Fruit fly (Drosophila melanogaster) whole organism, prepupa: ENCODE measurements around the gene csw.

Experiments used
- CG4318 ChIP-seq: fragments of 200-800 bp; sonication (Bioruptor generic); optimal IDR thresholded peaks from 3 replicates; lab custom pipeline; 2017; ENCODE audit warnings: missing biosample characterization, mild to moderate bottlenecking, missing genetic modification characterization
- Eip93F ChIP-seq: fragments of 200-800 bp; sonication (Bioruptor generic); optimal IDR thresholded peaks from 2 replicates; lab custom pipeline; 2016; ENCODE audit warnings: missing biosample characterization, mild to moderate bottlenecking, missing genetic modification characterization
- Gug ChIP-seq: fragments of 200-800 bp; sonication (Bioruptor generic); IDR thresholded peaks from 2 replicates; pipeline ENCODE4 v1.3.6; 2022; ENCODE audit warnings: missing biosample characterization, missing genetic modification characterization
- Hr39 ChIP-seq: fragments of 200-800 bp; sonication (Bioruptor generic); optimal IDR thresholded peaks from 2 replicates; lab custom pipeline; 2016; ENCODE audit warnings: missing biosample characterization, missing genetic modification characterization
- Met ChIP-seq: fragments of 200-800 bp; sonication (Bioruptor generic); optimal IDR thresholded peaks from 3 replicates; lab custom pipeline; 2016; ENCODE audit warnings: missing biosample characterization, missing genetic modification characterization
- acj6 ChIP-seq: fragments of 200-800 bp; sonication (Bioruptor generic); optimal IDR thresholded peaks from 3 replicates; lab custom pipeline; 2016; ENCODE audit warnings: missing biosample characterization, missing genetic modification characterization
- cyc ChIP-seq: fragments of 200-800 bp; sonication (Bioruptor generic); optimal IDR thresholded peaks from 3 replicates; lab custom pipeline; 2016; ENCODE audit warnings: missing biosample characterization, missing genetic modification characterization
- fd85E ChIP-seq: fragments of 200-800 bp; sonication (Bioruptor generic); optimal IDR thresholded peaks from 3 replicates; lab custom pipeline; 2016; ENCODE audit warnings: missing biosample characterization, missing genetic modification characterization
- spab ChIP-seq: fragments of 200-800 bp; sonication (Bioruptor generic); optimal IDR thresholded peaks from 2 replicates; lab custom pipeline; 2017; ENCODE audit warnings: missing biosample characterization, mild to moderate bottlenecking, missing genetic modification characterization, missing genetic modification reagents

- TF ChIP-seq cyc (GFP tag; lab: Kevin White, UChicago) (no peak), fd85E (GFP tag; lab: Kevin White, UChicago) (no peak), Eip93F (no peak), Gug (GFP tag; lab: Robert Waterston, UW) (no peak), acj6 (no peak), spab (no peak), Met (GFP tag; lab: Kevin White, UChicago) (no peak), CG4318 (GFP tag; lab: Kevin White, UChicago) (no peak), Hr39 (no peak)
Measured at dm6 chrX:2098267-2098666, 4.2 kb downstream of the csw start.
